Fruit fly (Drosophila melanogaster) whole organism, embryonic: ENCODE results near the gene VGlut.

Experiments
- Adf1 ChIP-seq: fragments of 200-800 bp; sonication (Bioruptor generic); IDR thresholded peaks from 2 replicates; pipeline ENCODE4 v1.3.6; 2022; ENCODE audit warnings: missing biosample characterization, missing genetic modification characterization
- CG13123 ChIP-seq: fragments of 200-800 bp; sonication (Bioruptor generic); optimal IDR thresholded peaks from 2 replicates; lab custom pipeline; 2016; ENCODE audit warnings: missing biosample characterization, missing genetic modification characterization
- CG14014 ChIP-seq: fragments of 200-800 bp; sonication (Bioruptor generic); IDR thresholded peaks from 2 replicates; pipeline ENCODE4 v1.3.6; 2022; ENCODE audit warnings: missing biosample characterization, missing genetic modification characterization
- CG15011 ChIP-seq: fragments of 200-800 bp; sonication (Bioruptor generic); optimal IDR thresholded peaks from 3 replicates; lab custom pipeline; 2018; ENCODE audit warnings: missing biosample characterization, mild to moderate bottlenecking, missing genetic modification characterization
- CG16863 ChIP-seq: fragments of 200-800 bp; sonication (Bioruptor generic); optimal IDR thresholded peaks from 3 replicates; lab custom pipeline; 2016; ENCODE audit warnings: missing biosample characterization, missing genetic modification characterization
- CG18011 ChIP-seq: fragments of 200-800 bp; sonication (Bioruptor generic); optimal IDR thresholded peaks from 2 replicates; lab custom pipeline; 2017; ENCODE audit warnings: missing biosample characterization, missing genetic modification characterization, mild to moderate bottlenecking, moderate library complexity, missing genotype
- CG18476 ChIP-seq: fragments of 200-800 bp; sonication (Bioruptor generic); optimal IDR thresholded peaks from 2 replicates; lab custom pipeline; 2016; ENCODE audit warnings: missing biosample characterization, mild to moderate bottlenecking, missing genetic modification characterization
- CG2712 ChIP-seq: fragments of 200-800 bp; optimal IDR thresholded peaks from 3 replicates; lab custom pipeline; 2019; ENCODE audit warnings: missing biosample characterization, mild to moderate bottlenecking, missing genetic modification characterization, moderate library complexity
- CG3065 ChIP-seq: fragments of 200-800 bp; sonication (Bioruptor generic); optimal IDR thresholded peaks from 2 replicates; lab custom pipeline; 2016; ENCODE audit warnings: missing biosample characterization, missing genetic modification characterization
- CG33213 ChIP-seq: fragments of 200-800 bp; sonication (Bioruptor generic); optimal IDR thresholded peaks from 3 replicates; lab custom pipeline; 2016; ENCODE audit warnings: missing biosample characterization, missing genetic modification characterization
- CG6272 ChIP-seq: fragments of 200-800 bp; sonication (Bioruptor generic); IDR thresholded peaks from 2 replicates; pipeline ENCODE4 v1.3.6; 2022; ENCODE audit warnings: missing biosample characterization, missing genetic modification characterization
- CG7556 ChIP-seq: fragments of 200-800 bp; sonication (Bioruptor generic); optimal IDR thresholded peaks from 2 replicates; lab custom pipeline; 2017; ENCODE audit warnings: missing biosample characterization, mild to moderate bottlenecking, missing genetic modification characterization
- CG9817 ChIP-seq: fragments of 200-800 bp; sonication (Bioruptor generic); optimal IDR thresholded peaks from 2 replicates; lab custom pipeline; 2018; ENCODE audit warnings: missing biosample characterization, mild to moderate bottlenecking, missing genetic modification characterization, moderate library complexity
- Dp ChIP-seq: fragments of 200-800 bp; sonication (Bioruptor generic); optimal IDR thresholded peaks from 2 replicates; lab custom pipeline; 2018; ENCODE audit warnings: missing biosample characterization, mild to moderate bottlenecking, missing genetic modification characterization, moderate library complexity
- Drgx ChIP-seq: fragments of 200-800 bp; sonication (Bioruptor generic); IDR thresholded peaks from 2 replicates; pipeline ENCODE4 v1.3.6; 2022; ENCODE audit warnings: missing biosample characterization, missing genetic modification characterization
- Ets65A ChIP-seq: fragments of 200-800 bp; sonication (Bioruptor generic); peaks from one replicate; lab custom pipeline; 2016; ENCODE audit warnings: missing biosample characterization, missing genetic modification characterization
- Gug ChIP-seq: fragments of 200-800 bp; sonication (Bioruptor generic); IDR thresholded peaks from 4 replicates; pipeline ENCODE4 v1.3.6; 2022; ENCODE audit warnings: missing biosample characterization, missing genetic modification characterization
- Hr3 ChIP-seq: fragments of 200-800 bp; sonication (Bioruptor generic); optimal IDR thresholded peaks from 3 replicates; lab custom pipeline; 2016; ENCODE audit warnings: missing biosample characterization, missing genetic modification characterization
- Mad ChIP-seq: fragments of 200-800 bp; sonication (Bioruptor generic); optimal IDR thresholded peaks from 2 replicates; lab custom pipeline; 2016; ENCODE audit warnings: missing biosample characterization, missing genetic modification characterization
- Max ChIP-seq: fragments of 200-800 bp; sonication (Bioruptor generic); optimal IDR thresholded peaks from 2 replicates; lab custom pipeline; 2016; ENCODE audit warnings: missing biosample characterization, mild to moderate bottlenecking, missing genetic modification characterization
- Nf-YA ChIP-seq: fragments of 200-800 bp; sonication (Bioruptor generic); IDR thresholded peaks from 2 replicates; pipeline ENCODE4 v1.3.6; 2022; ENCODE audit warnings: missing biosample characterization, missing genetic modification characterization
- Oaz ChIP-seq: fragments of 200-800 bp; sonication (Bioruptor generic); IDR thresholded peaks from 2 replicates; pipeline ENCODE4 v1.3.6; 2022; ENCODE audit warnings: missing biosample characterization, missing genetic modification characterization
- Ptx1 ChIP-seq: fragments of 200-800 bp; sonication (Bioruptor generic); IDR thresholded peaks from 2 replicates; pipeline ENCODE4 v1.3.6; 2022; ENCODE audit warnings: missing biosample characterization, missing genetic modification characterization
- Sox100B ChIP-seq: fragments of 200-800 bp; sonication (Bioruptor generic); optimal IDR thresholded peaks from 3 replicates; lab custom pipeline; 2018; ENCODE audit warnings: missing biosample characterization, mild to moderate bottlenecking, missing genetic modification characterization
- Ssrp ChIP-seq: fragments of 200-800 bp; sonication (Bioruptor generic); optimal IDR thresholded peaks from 2 replicates; lab custom pipeline; 2018; ENCODE audit warnings: missing biosample characterization, mild to moderate bottlenecking, missing genetic modification characterization, moderate library complexity
- TFAM ChIP-seq: fragments of 200-800 bp; sonication (Bioruptor generic); optimal IDR thresholded peaks from 2 replicates; lab custom pipeline; 2017; ENCODE audit warnings: missing biosample characterization, missing genetic modification characterization, inconsistent platforms
- Taf1 ChIP-seq: fragments of 200-800 bp; sonication (Bioruptor generic); IDR thresholded peaks from 2 replicates; pipeline ENCODE4 v1.3.6; 2022; ENCODE audit warnings: missing biosample characterization, missing genetic modification characterization
- Xrp1 ChIP-seq: fragments of 200-800 bp; sonication (Bioruptor generic); IDR thresholded peaks from 2 replicates; pipeline ENCODE4 v1.3.6; 2022; ENCODE audit warnings: missing biosample characterization, missing genetic modification characterization
- ase ChIP-seq: fragments of 200-800 bp; sonication (Bioruptor generic); IDR thresholded peaks from 3 replicates; pipeline ENCODE4 v1.3.6; 2022; ENCODE audit warnings: missing biosample characterization, missing genetic modification characterization
- bigmax ChIP-seq: fragments of 200-800 bp; sonication (Bioruptor generic); optimal IDR thresholded peaks from 2 replicates; lab custom pipeline; 2018; ENCODE audit warnings: missing biosample characterization, mild to moderate bottlenecking, missing genetic modification characterization
- btn ChIP-seq: fragments of 200-800 bp; sonication (Bioruptor generic); optimal IDR thresholded peaks from 2 replicates; lab custom pipeline; 2016; ENCODE audit warnings: missing biosample characterization, missing genetic modification characterization
- chinmo ChIP-seq: fragments of 200-800 bp; sonication (Bioruptor generic); IDR thresholded peaks from 4 replicates; pipeline ENCODE4 v1.3.6; 2022; ENCODE audit warnings: missing biosample characterization, missing genetic modification characterization; ENCODE audit not compliant: partially characterized antibody
- danr ChIP-seq: fragments of 200-800 bp; sonication (Bioruptor generic); IDR thresholded peaks from 2 replicates; pipeline ENCODE4 v1.3.6; 2022; ENCODE audit warnings: missing biosample characterization, missing genetic modification characterization
- emc ChIP-seq: fragments of 200-800 bp; sonication (Bioruptor generic); optimal IDR thresholded peaks from 2 replicates; lab custom pipeline; 2016; ENCODE audit warnings: missing biosample characterization, missing genetic modification characterization
- exex ChIP-seq: fragments of 200-800 bp; sonication (Bioruptor generic); optimal IDR thresholded peaks from 4 replicates; lab custom pipeline; 2018; ENCODE audit warnings: missing biosample characterization, mild to moderate bottlenecking, missing genetic modification characterization, moderate library complexity
- fd96Cb ChIP-seq: fragments of 200-800 bp; sonication (Bioruptor generic); optimal IDR thresholded peaks from 2 replicates; lab custom pipeline; 2018; ENCODE audit warnings: missing biosample characterization, mild to moderate bottlenecking, missing genetic modification characterization, moderate library complexity
- inv ChIP-seq: fragments of 200-800 bp; sonication (Bioruptor generic); IDR thresholded peaks from 2 replicates; pipeline ENCODE4 v1.3.6; 2022; ENCODE audit warnings: missing biosample characterization, missing genetic modification characterization; ENCODE audit not compliant: partially characterized antibody
- maf-S ChIP-seq: fragments of 200-800 bp; sonication (Bioruptor generic); optimal IDR thresholded peaks from 2 replicates; lab custom pipeline; 2016; ENCODE audit warnings: missing biosample characterization, missing genetic modification characterization
- pan ChIP-seq, 4 experiments: fragments of >200 bp in 3 of 4; fragments of 200-800 bp in 1 of 4; sonication (Bioruptor generic) in 1 of 4; optimal IDR thresholded peaks in 3 of 4; IDR thresholded peaks in 1 of 4; 2 replicates each; pipeline versions ENCODE4 v1.3.6 to Lab custom; 2017 to 2022; ENCODE audit warnings: missing biosample characterization in 2 of 4, missing genetic modification characterization in 2 of 4, mixed read lengths in 1 of 4
- pb ChIP-seq: fragments of 200-800 bp; sonication (Bioruptor generic); optimal IDR thresholded peaks from 3 replicates; lab custom pipeline; 2016; ENCODE audit warnings: missing biosample characterization, missing genetic modification characterization
- peb ChIP-seq: fragments of 200-800 bp; sonication (Bioruptor generic); IDR thresholded peaks from 2 replicates; pipeline ENCODE4 v1.3.6; 2022; ENCODE audit warnings: missing biosample characterization, missing genetic modification characterization
- pnt ChIP-seq: fragments of 200-800 bp; sonication (Bioruptor generic); optimal IDR thresholded peaks from 3 replicates; lab custom pipeline; 2016; ENCODE audit warnings: missing biosample characterization, missing genetic modification characterization
- run ChIP-seq: fragments of 200-800 bp; sonication (Bioruptor generic); optimal IDR thresholded peaks from 3 replicates; lab custom pipeline; 2018; ENCODE audit warnings: missing biosample characterization, mild to moderate bottlenecking, missing genetic modification characterization
- sens ChIP-seq: fragments of 200-800 bp; sonication (Bioruptor generic); peaks from one replicate; lab custom pipeline; 2016; ENCODE audit warnings: missing biosample characterization, missing genetic modification characterization
- slbo ChIP-seq: fragments of 200-800 bp; sonication (Bioruptor generic); IDR thresholded peaks from 2 replicates; pipeline ENCODE4 v1.3.6; 2022; ENCODE audit warnings: missing biosample characterization, missing genetic modification characterization
- sob ChIP-seq: fragments of 200-800 bp; sonication (Bioruptor generic); IDR thresholded peaks from 2 replicates; pipeline ENCODE4 v1.3.6; 2022; ENCODE audit warnings: missing biosample characterization, missing genetic modification characterization
- twi ChIP-seq: fragments of 200-800 bp; optimal IDR thresholded peaks from 2 replicates; lab custom pipeline; 2019; ENCODE audit warnings: missing biosample characterization, mild to moderate bottlenecking, missing genetic modification characterization, moderate library complexity
- vfl ChIP-seq: fragments of 200-800 bp; sonication (Bioruptor generic); optimal IDR thresholded peaks from 2 replicates; lab custom pipeline; 2016; ENCODE audit warnings: missing biosample characterization, missing genetic modification characterization

The VGlut gene

DNA sequence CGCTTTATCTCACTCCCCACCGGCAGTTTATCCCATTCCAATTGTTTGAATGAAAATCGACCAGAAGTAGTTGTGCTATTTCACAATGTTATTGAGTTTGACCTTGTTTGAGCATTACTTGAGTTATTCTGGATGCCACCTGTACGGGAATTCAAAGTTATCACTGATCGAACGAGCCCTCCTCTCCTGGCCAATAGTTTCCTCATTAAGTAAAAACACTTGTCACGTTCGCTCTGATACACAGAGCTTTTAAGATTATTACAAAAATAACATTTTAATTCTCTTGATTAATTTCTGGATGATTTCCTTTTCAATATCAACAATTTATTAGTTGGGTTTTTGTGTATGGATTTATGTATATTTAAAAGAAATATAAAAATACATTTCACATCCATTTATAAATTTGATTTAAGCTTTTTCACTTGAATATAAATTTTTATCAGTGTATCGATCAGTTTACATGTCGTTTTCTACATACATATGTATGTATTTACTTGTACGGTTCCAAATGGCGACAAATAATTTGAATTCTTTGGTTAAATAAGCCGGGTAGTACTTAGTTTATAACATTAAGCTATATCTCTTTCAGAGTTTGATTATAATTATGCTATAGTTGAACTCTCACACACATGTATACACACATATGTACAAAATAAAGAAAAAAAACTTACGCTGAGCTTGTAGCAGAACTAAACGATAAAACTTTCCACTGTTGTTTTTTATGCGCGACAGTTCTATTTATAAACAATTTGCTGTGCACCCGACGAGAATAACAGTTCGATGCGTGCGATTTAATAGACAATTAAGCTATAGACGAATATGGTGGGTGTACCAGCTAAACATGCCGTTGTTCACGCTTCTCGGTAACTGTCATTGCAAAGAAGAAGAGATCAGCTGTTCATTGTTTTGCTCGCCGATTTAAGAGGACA is 26.0 kb upstream of the VGlut start, which contains the start of the genes CG3609 and CG15390 (continued):
- TF ChIP-seq CG7556 (GFP tag; lab: Kevin White, UChicago) (peak; percentile 85), exex (tag; lab: Kevin White, UChicago) (peak; percentile 91), CG18476 (GFP tag; lab: Kevin White, UChicago) (peak; percentile 38), pb (GFP tag; lab: Kevin White, UChicago) (peak; percentile 78), Oaz (peak; percentile 39), chinmo (GFP tag; lab: Robert Waterston, UW) (0 out of 4 replicates have a peak, but pooled peaks have one; percentile 54), CG33213 (GFP tag; lab: Kevin White, UChicago) (peak; percentile 91), Ssrp (tag; lab: Kevin White, UChicago) (peak; percentile 45), sens (peak; percentile 97), CG16863 (peak; percentile 84), sob (GFP tag; lab: Robert Waterston, UW) (peak; percentile 89), btn (peak; percentile 77), Dp (GFP tag; lab: Kevin White, UChicago) (peak; percentile 25), Sox100B (GFP tag; lab: Kevin White, UChicago) (peak; percentile 58), peb (0 out of 2 replicates have a peak, but pooled peaks have one; percentile 14), CG13123 (GFP tag; lab: Kevin White, UChicago) (peak; percentile 59), bigmax (no peak), CG6272 (GFP tag; lab: Robert Waterston, UW) (peak; percentile 84), vfl (GFP tag; lab: Kevin White, UChicago) (peak; percentile 91), CG9817 (tag; lab: Kevin White, UChicago) (peak; percentile 81), TFAM (GFP tag; lab: Kevin White, UChicago) (no peak), Xrp1 (GFP tag; lab: Robert Waterston, UW) (peak; percentile 82), Drgx (peak; percentile 69), CG2712 (tag; lab: Kevin White, UChicago) (peak; percentile 64), Ptx1 (GFP tag; lab: Robert Waterston, UW) (peak; percentile 71), Mad (peak; percentile 83), CG15011 (no peak), ase (peak; percentile 45; the same call in 1 of the 3 replicates), pnt (GFP tag; lab: Kevin White, UChicago) (peak; percentile 67), run (tag; lab: Kevin White, UChicago) (peak; percentile 16), danr (GFP tag; lab: Robert Waterston, UW) (no peak), CG14014 (GFP tag; lab: Robert Waterston, UW) (peak; percentile 88), Ets65A (GFP tag; lab: Kevin White, UChicago) (peak; percentile 97), Gug (GFP tag; lab: Robert Waterston, UW) (peak; percentile 92), Max (GFP tag; lab: Kevin White, UChicago) (peak; percentile 72), slbo (GFP tag; lab: Robert Waterston, UW) (peak; percentile 93), inv (no peak), fd96Cb (peak; percentile 35), Nf-YA (GFP tag; lab: Robert Waterston, UW) (peak; percentile 59), CG3065 (GFP tag; lab: Kevin White, UChicago) (peak; percentile 59), maf-S (GFP tag; lab: Kevin White, UChicago) (peak; percentile 90), Taf1 (GFP tag; lab: Robert Waterston, UW) (peak; percentile 47), CG18011 (GFP tag; lab: Kevin White, UChicago) (peak; percentile 70), Adf1 (peak; percentile 52; the same call in 1 of the 2 replicates), twi (tag; lab: Kevin White, UChicago) (peak; percentile 55), pan (optimal IDR thresholded peaks at IDR 0.05; lab: Kevin White, UChicago) (no peak), pan (GFP tag; optimal IDR thresholded peaks at IDR 0.05 in 1 of 2, IDR thresholded peaks at IDR 0.05 in 1 of 2) (peak in 1 of 2 experiments; percentile 75), emc (GFP tag; lab: Kevin White, UChicago) (peak; percentile 78), Hr3 (GFP tag; lab: Kevin White, UChicago) (peak; percentile 44)
